Worm (Caenorhabditis elegans): ENCODE results near the gene C25E10.17.

The C25E10.17 gene

ce11 chrV:9095613-9096317 lies 48.4 kb upstream of the C25E10.17 start, which contains the start of gene F21C10.10 (continued):
- TF ChIP-seq mdl-1 (tag; optimal IDR thresholded peaks at IDR 0.05), result peak; percentile 77 to 96
- TF ChIP-seq ceh-20 (GFP tag; IDR thresholded peaks at IDR 0.05), result peak; percentile 92
- TF ChIP-seq madf-9 (GFP tag; conservative IDR thresholded peaks at IDR 0.05), result peak; percentile 46; the same call in 1 of the 2 replicates
- no peak for TF ChIP-seq ceh-82 (tag; optimal IDR thresholded peaks at IDR 0.05)
- peak; percentile 95 for TF ChIP-seq cey-2 (tag; optimal IDR thresholded peaks at IDR 0.05; ENCODE audit: borderline replicate concordance, insufficient read depth)
- TF ChIP-seq nhr-11 (tag; optimal IDR thresholded peaks at IDR 0.05), result peak; percentile 87
- no peak for TF ChIP-seq snpc-1.2 (GFP tag; IDR thresholded peaks at IDR 0.05)
- TF ChIP-seq hlh-30 (tag; optimal IDR thresholded peaks at IDR 0.05; ENCODE audit: insufficient read depth), result peak; percentile 99
- no peak for TF ChIP-seq ces-1 (GFP tag; optimal IDR thresholded peaks at IDR 0.05)
- TF ChIP-seq lin-1 (GFP tag; IDR thresholded peaks at IDR 0.05), result peak; percentile 62; the same call in 1 of the 2 replicates
- peak; percentile 85 for TF ChIP-seq nhr-10 (tag; optimal IDR thresholded peaks at IDR 0.05)
- peak; percentile 45 for TF ChIP-seq lin-38 (GFP tag; IDR thresholded peaks at IDR 0.05)
- TF ChIP-seq nhr-76 (tag; optimal IDR thresholded peaks at IDR 0.05), result peak; percentile 87
- TF ChIP-seq unc-62 (GFP tag; optimal IDR thresholded peaks at IDR 0.05 in 1 of 2), result peak in 1 of 2 experiments; percentile 98
- TF ChIP-seq unc-62 (tag; optimal IDR thresholded peaks at IDR 0.05), result no peak
- TF ChIP-seq dmd-6 (GFP tag; IDR thresholded peaks at IDR 0.05), result peak; percentile 99
- peak; percentile 98 for TF ChIP-seq gei-8 (GFP tag; optimal IDR thresholded peaks at IDR 0.05)
- TF ChIP-seq mep-1 (tag; optimal IDR thresholded peaks at IDR 0.05), result peak; percentile 91
- TF ChIP-seq egl-43 (GFP tag; IDR thresholded peaks at IDR 0.05), result no peak
- TF ChIP-seq daf-19 (GFP tag; conservative IDR thresholded peaks at IDR 0.05), result no peak
- TF ChIP-seq mdt-29 (GFP tag; IDR thresholded peaks at IDR 0.05), result peak; percentile 76
- TF ChIP-seq lin-29 (GFP tag; IDR thresholded peaks at IDR 0.05), result 0 out of 2 replicates have a peak, but pooled peaks have one; percentile 55
- TF ChIP-seq ceh-44 (GFP tag; IDR thresholded peaks at IDR 0.05), result no peak
- TF ChIP-seq lsy-2 (tag; optimal IDR thresholded peaks at IDR 0.05), result peak; percentile 55 to 81
- TF ChIP-seq daf-16 (GFP tag; optimal IDR thresholded peaks at IDR 0.05), result peak; percentile 61 to 92
- peak; percentile 91 for TF ChIP-seq daf-16 (tag; optimal IDR thresholded peaks at IDR 0.05)
- no peak for TF ChIP-seq lin-15B (tag; optimal IDR thresholded peaks at IDR 0.05)
- TF ChIP-seq daf-8 (GFP tag; IDR thresholded peaks at IDR 0.05), result no peak
- peak; percentile 98 for TF ChIP-seq dve-1 (tag; optimal IDR thresholded peaks at IDR 0.05; ENCODE audit: insufficient read depth)
- TF ChIP-seq lin-13 (GFP tag; optimal IDR thresholded peaks at IDR 0.05), result peak; percentile 50
- peak; percentile 31 for TF ChIP-seq zip-2 (tag; optimal IDR thresholded peaks at IDR 0.05)
- TF ChIP-seq ztf-7 (tag; optimal IDR thresholded peaks at IDR 0.05), result peak; percentile 63
- TF ChIP-seq rbr-2 (tag; optimal IDR thresholded peaks at IDR 0.05), result peak; percentile 66
- TF ChIP-seq spr-3 (GFP tag; optimal IDR thresholded peaks at IDR 0.05), result peak; percentile 49

ce11 chrV:9094976-9095375 lies 47.6 kb upstream of the C25E10.17 start:
- TF ChIP-seq ZK337.2 (GFP tag; IDR thresholded peaks at IDR 0.05) (no peak), pqm-1 (tag; optimal IDR thresholded peaks at IDR 0.05) (no peak), php-3 (GFP tag; IDR thresholded peaks at IDR 0.05) (no peak), snpc-1.2 (GFP tag; IDR thresholded peaks at IDR 0.05) (no peak), unc-62 (GFP tag; optimal IDR thresholded peaks at IDR 0.05 in 1 of 2) (peak in 1 of 2 experiments; percentile 12), unc-62 (tag; optimal IDR thresholded peaks at IDR 0.05) (no peak), skn-1 (tag; optimal IDR thresholded peaks at IDR 0.05) (no peak), dve-1 (tag; optimal IDR thresholded peaks at IDR 0.05; ENCODE audit: insufficient read depth) (peak; percentile 39), snpc-4 (tag; optimal IDR thresholded peaks at IDR 0.05) (no peak), unc-39 (tag; optimal IDR thresholded peaks at IDR 0.05) (no peak), aha-1 (tag) (no peak), zip-11 (GFP tag; IDR thresholded peaks at IDR 0.05) (no peak), T26A8.4 (GFP tag; IDR thresholded peaks at IDR 0.05) (no peak), dmd-6 (GFP tag; IDR thresholded peaks at IDR 0.05) (peak; percentile 15; the same call in 1 of the 2 replicates), ztf-11 (tag; optimal IDR thresholded peaks at IDR 0.05) (no peak), tra-1 (GFP tag; IDR thresholded peaks at IDR 0.05) (no peak), egl-43 (GFP tag; IDR thresholded peaks at IDR 0.05) (no peak), saeg-2 (GFP tag; IDR thresholded peaks at IDR 0.05) (no peak), sdz-12 (GFP tag; optimal IDR thresholded peaks at IDR 0.05) (no peak), ceh-20 (GFP tag; IDR thresholded peaks at IDR 0.05) (no peak), D1046.2 (GFP tag; IDR thresholded peaks at IDR 0.05) (no peak), nhr-28 (tag; optimal IDR thresholded peaks at IDR 0.05) (no peak), F37D6.2 (tag; optimal IDR thresholded peaks at IDR 0.05) (no peak), lin-1 (GFP tag; IDR thresholded peaks at IDR 0.05) (no peak), nhr-77 (tag; optimal IDR thresholded peaks at IDR 0.05) (peak; percentile 18), lin-38 (GFP tag; IDR thresholded peaks at IDR 0.05) (no peak)

Data from whole organism, L4 larva.